Fruit fly (Drosophila melanogaster) whole organism, prepupa: ENCODE data around the gene CG42650.

ENCODE experiments used
- CG32006 ChIP-seq: fragments of 200-800 bp; sonication (Bioruptor generic); optimal IDR thresholded peaks from 3 replicates; lab custom pipeline; 2017; ENCODE audit warnings: missing biosample characterization, mild to moderate bottlenecking, missing genetic modification characterization
- svp ChIP-seq: fragments of 200-800 bp; sonication (Bioruptor generic); peaks from one replicate; lab custom pipeline; 2016; ENCODE audit warnings: missing biosample characterization, missing genetic modification characterization

DNA sequence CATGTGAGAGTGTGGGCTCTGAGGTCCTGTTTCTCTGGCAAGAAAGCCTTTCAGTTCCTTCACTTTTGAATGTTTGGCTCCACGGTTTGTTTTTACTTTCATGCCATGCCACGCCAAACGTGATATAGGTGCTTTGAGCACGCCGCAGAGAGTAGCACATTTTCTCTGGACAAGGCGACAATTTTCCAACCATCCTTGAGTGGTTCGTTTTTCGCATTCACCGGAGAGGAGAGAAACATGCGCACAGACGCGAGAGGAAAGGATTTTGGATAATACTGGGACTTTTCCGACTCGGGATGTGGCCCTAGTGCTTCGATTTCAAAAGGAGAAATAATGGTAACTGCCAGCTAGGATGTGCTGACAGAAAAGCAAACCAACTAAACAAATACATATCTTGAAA, 2.8 kb downstream of the CG42650 start:
- TF ChIP-seq svp (GFP tag; lab: Kevin White, UChicago) (no peak), CG32006 (GFP tag; lab: Kevin White, UChicago) (no peak)
